Worm (Caenorhabditis elegans): ENCODE measurements around the gene amph-1.
"Not testable (repeated sequence)": the region's sequence is repeated elsewhere in the genome, so short reads cannot be mapped to it uniquely, and the experiment has no call there.

amph-1 gene

DNA sequence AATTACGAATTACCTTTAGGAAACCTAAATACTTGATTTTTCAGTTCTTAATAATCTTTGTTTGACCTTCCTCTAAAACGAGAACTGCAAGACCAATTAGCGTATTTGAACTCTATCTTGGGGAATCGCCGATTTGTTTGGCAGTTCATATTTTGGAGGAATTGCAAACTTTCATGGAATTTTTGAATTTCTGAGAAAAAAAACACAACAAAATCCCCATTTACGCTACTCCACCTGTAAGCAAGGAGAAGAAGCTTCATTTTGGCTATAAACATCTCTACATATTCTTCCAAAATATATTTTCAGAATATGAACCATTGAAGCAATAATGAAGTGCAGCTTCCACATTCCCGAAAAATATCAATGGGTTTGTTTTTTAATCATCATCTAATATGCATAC is 45.2 kb upstream of the amph-1 start, which contains the start of gene twk-9:
TSS of gene twk-9 (plus strand) at position 301 of the 400 bp plus-strand sequence.
- TF ChIP-seq ces-1 (GFP tag; optimal IDR thresholded peaks at IDR 0.05) = no peak
- TF ChIP-seq zip-4 (GFP tag; optimal IDR thresholded peaks at IDR 0.05) = no peak
- no peak for TF ChIP-seq unc-30 (tag; optimal IDR thresholded peaks at IDR 0.05)
- TF ChIP-seq nhr-71 (tag; optimal IDR thresholded peaks at IDR 0.05) = no peak
- TF ChIP-seq ceh-8 (GFP tag; optimal IDR thresholded peaks at IDR 0.05) = no peak
- TF ChIP-seq xbp-1 (tag; optimal IDR thresholded peaks at IDR 0.05) = no peak
- TF ChIP-seq nhr-237 (tag; optimal IDR thresholded peaks at IDR 0.05) = no peak
- TF ChIP-seq ceh-63 (GFP tag; optimal IDR thresholded peaks at IDR 0.05) = no peak
- TF ChIP-seq pqm-1 (tag; optimal IDR thresholded peaks at IDR 0.05) = no peak

DNA sequence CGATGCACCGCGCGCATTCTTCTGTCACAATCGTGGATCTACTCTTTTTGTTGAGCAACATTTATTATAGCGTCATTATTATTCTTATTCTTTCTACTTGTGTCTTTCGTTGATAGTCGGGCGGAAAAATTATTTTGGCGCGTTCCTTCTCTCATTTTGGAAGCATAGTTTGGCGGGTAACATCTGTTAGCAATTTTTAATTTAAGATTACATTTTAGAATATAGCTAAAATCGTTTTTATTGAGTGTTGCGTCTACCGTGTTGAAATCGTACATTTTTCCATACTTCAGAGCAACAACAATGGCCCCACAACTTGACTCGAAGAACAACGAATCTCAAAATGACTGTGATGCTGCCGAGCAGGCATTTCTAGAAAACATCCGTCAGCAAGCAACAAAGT is 43.0 kb upstream of the amph-1 start, which contains the start of gene sdz-36:
TSS of gene sdz-36 (plus strand) at position 301 of the 400 bp plus-strand sequence.
- TF ChIP-seq snpc-4 (tag; optimal IDR thresholded peaks at IDR 0.05) (no peak), hpl-2 (GFP tag; optimal IDR thresholded peaks at IDR 0.05) (no peak)

DNA sequence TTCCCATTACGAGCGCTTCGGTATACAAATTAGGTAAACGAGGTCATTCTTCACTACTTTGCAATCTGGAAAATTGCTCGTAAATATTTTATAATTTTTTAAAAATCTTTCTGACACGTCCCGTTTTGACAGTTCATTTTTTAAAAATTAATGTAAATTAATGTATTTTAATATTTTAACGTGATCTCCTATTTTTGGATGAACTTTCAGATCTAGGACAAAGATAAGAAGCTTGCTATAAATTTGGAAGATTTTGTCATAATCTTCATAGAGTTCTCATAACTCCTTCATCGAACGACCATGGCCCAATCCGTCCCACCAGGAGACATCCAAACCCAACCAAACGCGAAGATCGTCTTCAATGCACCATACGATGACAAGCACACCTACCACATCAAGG is 41.0 kb upstream of the amph-1 start, which contains the start of gene msp-76:
TSS of gene msp-76 (plus strand) at position 301 of the 400 bp plus-strand sequence.
- not testable (repeated sequence) for TF ChIP-seq nhr-12, aly-2, tlp-1 (tag; optimal IDR thresholded peaks at IDR 0.05)

DNA sequence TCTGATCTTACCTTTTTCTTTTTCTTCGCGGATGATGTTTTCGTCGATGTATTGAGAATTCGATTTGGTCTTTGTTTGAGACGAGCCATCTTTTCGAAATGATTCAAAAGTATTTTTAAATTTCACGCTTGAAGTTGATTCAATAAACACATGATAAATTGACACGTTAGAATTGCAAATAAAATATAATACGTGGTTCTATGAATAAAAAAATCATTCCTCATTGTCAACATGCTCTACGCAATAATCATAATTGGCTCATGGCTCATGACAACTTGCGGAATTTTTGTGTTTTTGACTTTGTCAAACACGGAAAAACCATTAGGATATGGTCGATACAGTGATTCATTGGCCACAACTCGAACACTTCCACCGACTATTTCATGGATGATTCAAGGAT is 35.8 kb upstream of the amph-1 start, which contains the start of the genes htas-1 and ZK1251.3:
TSS of gene htas-1 (minus strand) at position 101 of the 400 bp plus-strand sequence.
TSS of gene ZK1251.3 (plus strand) at position 226 of the 400 bp plus-strand sequence.
- TF ChIP-seq efl-1 (optimal IDR thresholded peaks at IDR 0.05) (no peak), efl-1 (GFP tag; optimal IDR thresholded peaks at IDR 0.05 in 1 of 2) (peak in 1 of 2 experiments; percentile 87), nhr-84 (tag; optimal IDR thresholded peaks at IDR 0.05) (no peak)

DNA sequence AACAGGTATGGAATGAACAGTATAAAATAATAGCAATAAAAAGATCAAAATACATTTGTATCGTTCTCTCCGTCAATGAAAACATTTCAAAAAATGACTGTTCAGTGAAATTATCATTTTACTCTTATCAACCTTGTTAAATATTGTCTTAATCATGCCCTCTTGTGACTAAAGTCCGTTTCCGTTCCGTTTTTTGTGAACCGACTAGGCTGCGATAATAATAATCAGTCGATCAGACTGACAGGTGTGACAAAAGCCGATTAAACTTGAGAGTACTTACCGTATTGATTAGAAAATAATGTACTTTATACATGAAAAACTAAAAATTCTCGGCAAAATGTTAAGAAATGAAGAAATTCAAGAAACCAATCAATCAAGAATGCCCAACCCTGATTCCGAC is 34.8 kb upstream of the amph-1 start, which contains the start of gene ins-7:
TSS of gene ins-7 (minus strand) at position 332 of the 400 bp plus-strand sequence.
- no peak for TF ChIP-seq snu-23 (GFP tag; optimal IDR thresholded peaks at IDR 0.05)
- no peak for TF ChIP-seq dsc-1 (tag; optimal IDR thresholded peaks at IDR 0.05)
- TF ChIP-seq elt-2 (tag; optimal IDR thresholded peaks at IDR 0.05) = peak; percentile 83
- TF ChIP-seq sox-4 (tag; optimal IDR thresholded peaks at IDR 0.05) = no peak

DNA sequence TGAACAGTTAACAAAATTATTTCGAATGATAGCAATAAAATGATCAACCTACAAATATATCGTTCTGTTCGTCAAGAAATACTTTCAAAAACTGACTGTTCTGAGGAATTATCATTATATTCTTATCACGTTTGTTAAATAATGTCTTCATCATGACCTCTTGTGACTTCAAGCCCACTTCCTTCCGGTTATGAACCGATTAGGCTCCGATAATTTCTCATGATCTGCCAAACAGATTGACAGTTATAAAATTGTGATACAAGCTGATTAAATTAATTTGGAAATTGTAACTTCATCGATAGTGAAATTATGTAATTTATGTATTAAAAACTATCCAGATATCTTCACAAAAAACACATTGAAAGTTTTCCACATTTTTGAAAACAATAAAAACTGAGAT is 33.2 kb upstream of the amph-1 start, which contains the start of gene ins-8:
TSS of gene ins-8 (minus strand) at position 101 of the 400 bp plus-strand sequence.
- TF ChIP-seq mef-2 (tag; optimal IDR thresholded peaks at IDR 0.05) (no peak), nhr-19 (GFP tag; conservative IDR thresholded peaks at IDR 0.05) (no peak), hlh-17 (GFP tag; optimal IDR thresholded peaks at IDR 0.05; ENCODE audit: borderline replicate concordance) (no peak), egl-27 (tag; optimal IDR thresholded peaks at IDR 0.05) (no peak), tlp-1 (tag; optimal IDR thresholded peaks at IDR 0.05) (no peak), blmp-1 (tag; optimal IDR thresholded peaks at IDR 0.05) (no peak), fkh-10 (GFP tag; optimal IDR thresholded peaks at IDR 0.05) (no peak)

DNA sequence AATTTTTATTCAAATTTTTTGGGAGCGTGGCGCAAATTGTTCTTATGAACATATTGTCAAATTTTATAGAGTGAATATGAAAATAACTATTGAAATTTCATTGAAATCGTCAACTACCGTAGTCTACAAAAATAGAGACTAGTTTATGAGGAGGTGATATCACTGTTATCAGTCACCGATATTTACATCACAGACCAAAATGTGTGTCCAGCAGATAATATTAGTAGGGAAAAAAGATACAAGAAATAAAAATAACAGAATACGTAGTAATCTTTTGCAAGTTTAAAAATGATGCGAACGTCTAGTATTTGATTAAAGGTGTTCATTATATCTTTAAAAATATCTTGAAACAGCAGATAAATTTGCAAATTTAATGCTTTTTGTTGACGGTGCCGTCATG is 31.6 kb upstream of the amph-1 start:
- TF ChIP-seq fos-1 (tag; optimal IDR thresholded peaks at IDR 0.05) (no peak), snpc-4 (tag; optimal IDR thresholded peaks at IDR 0.05) (no peak), efl-3 (GFP tag; optimal IDR thresholded peaks at IDR 0.05) (no peak), aha-1 (tag; optimal IDR thresholded peaks at IDR 0.05) (no peak), nhr-85 (tag) (peak; percentile 30)
